Worm (Caenorhabditis elegans) whole organism, L1 larva: Measurements from ENCODE around the gene C06E7.88.

Experiments
- C34B4.2 ChIP-seq: sonication (generic microtip); optimal IDR thresholded peaks from 2 replicates; lab custom pipeline; 2017; ENCODE audit warnings: mild to moderate bottlenecking, missing genetic modification characterization, missing compliant biosample characterization
- Y116A8C.19 ChIP-seq: sonication (generic microtip); optimal IDR thresholded peaks from 2 replicates; lab custom pipeline; 2016; ENCODE audit warnings: missing compliant biosample characterization, missing genetic modification characterization, borderline replicate concordance
- ama-1 ChIP-seq: fragments of 150-350 bp; optimal IDR thresholded peaks from 2 replicates; lab custom pipeline; 2014
- blmp-1 ChIP-seq: fragments of 150-350 bp; optimal IDR thresholded peaks from 2 replicates; lab custom pipeline; 2014; ENCODE audit warnings: missing biosample characterization, missing genetic modification characterization
- ceh-8 ChIP-seq: fragments of 200-800 bp; sonication (Bioruptor generic); optimal IDR thresholded peaks from 2 replicates; lab custom pipeline; 2018; ENCODE audit warnings: mild to moderate bottlenecking, missing genetic modification characterization, moderate library complexity, missing compliant biosample characterization
- dpl-1 ChIP-seq, 3 experiments: fragments of 150-350 bp in 2 of 3; sonication (generic microtip) in 1 of 3; optimal IDR thresholded peaks; 2 replicates each; lab custom pipeline; 2014 to 2017; ENCODE audit warnings: missing biosample characterization in 3 of 3, missing genetic modification characterization in 3 of 3, missing genetic modification reagents in 3 of 3
- dsc-1 ChIP-seq: sonication (generic microtip); optimal IDR thresholded peaks from 2 replicates; lab custom pipeline; 2016; ENCODE audit warnings: mild to moderate bottlenecking, missing genetic modification characterization, missing compliant biosample characterization
- efl-1 ChIP-seq, 4 experiments: fragments of 150-350 bp; optimal IDR thresholded peaks in 3 of 4; peaks in 1 of 4; 1 replicate in 1 of 4; 2 replicates in 3 of 4; lab custom pipeline; 2014; ENCODE audit warnings: missing biosample characterization in 2 of 4, missing genetic modification characterization in 2 of 4, missing genetic modification reagents in 2 of 4
- elt-2 ChIP-seq: sonication (generic microtip); optimal IDR thresholded peaks from 2 replicates; lab custom pipeline; 2016; ENCODE audit warnings: missing genetic modification characterization, mild to moderate bottlenecking, inconsistent platforms, missing compliant biosample characterization, missing genetic modification reagents
- ets-5 ChIP-seq: fragments of 200-800 bp; sonication (Bioruptor generic); IDR thresholded peaks from 2 replicates; pipeline ENCODE4 v1.3.6; 2022; ENCODE audit warnings: missing genetic modification characterization, missing compliant biosample characterization
- fkh-10 ChIP-seq: sonication (generic microtip); optimal IDR thresholded peaks from 2 replicates; lab custom pipeline; 2017; ENCODE audit warnings: missing biosample characterization, missing genetic modification reagents, missing genetic modification characterization
- fkh-4 ChIP-seq: sonication (generic microtip); optimal IDR thresholded peaks from 2 replicates; lab custom pipeline; 2016; ENCODE audit warnings: missing compliant biosample characterization, missing genetic modification characterization, borderline replicate concordance
- fkh-8 ChIP-seq: sonication (generic microtip); optimal IDR thresholded peaks from 2 replicates; lab custom pipeline; 2016; ENCODE audit warnings: mild to moderate bottlenecking, missing genetic modification characterization, missing compliant biosample characterization
- irx-1 ChIP-seq: sonication (generic microtip); optimal IDR thresholded peaks from 2 replicates; lab custom pipeline; 2016; ENCODE audit warnings: missing genetic modification characterization, missing compliant biosample characterization
- lin-13 ChIP-seq: fragments of 150-350 bp; optimal IDR thresholded peaks from 2 replicates; lab custom pipeline; 2014; ENCODE audit warnings: missing biosample characterization, missing genetic modification reagents, missing genetic modification characterization
- lin-14 ChIP-seq: fragments of 200-800 bp; sonication (Bioruptor generic); optimal IDR thresholded peaks from 2 replicates; lab custom pipeline; 2018; ENCODE audit warnings: mild to moderate bottlenecking, missing genetic modification characterization, moderate library complexity, missing compliant biosample characterization
- lin-15B ChIP-seq: fragments of 150-350 bp; sonication (generic microtip); optimal IDR thresholded peaks from 3 replicates; lab custom pipeline; 2014; ENCODE audit warnings: missing biosample characterization, missing genetic modification characterization
- lin-35 ChIP-seq, 2 experiments: fragments of 150-350 bp; optimal IDR thresholded peaks; 2 replicates each; lab custom pipeline; 2014; ENCODE audit warnings: missing biosample characterization in 2 of 2, missing genetic modification characterization in 2 of 2, missing genetic modification reagents in 2 of 2
- lin-39 ChIP-seq: fragments of 150-350 bp; optimal IDR thresholded peaks from 2 replicates; lab custom pipeline; 2014; ENCODE audit warnings: missing biosample characterization, missing genetic modification reagents, missing genetic modification characterization
- lsy-2 ChIP-seq, 2 experiments: fragments of 150-350 bp; optimal IDR thresholded peaks; 2 replicates each; lab custom pipeline; 2014; ENCODE audit warnings: missing biosample characterization in 2 of 2, missing genetic modification characterization in 2 of 2
- mab-9 ChIP-seq: fragments of 200-800 bp; sonication (Bioruptor generic); IDR thresholded peaks from 2 replicates; pipeline ENCODE4 v1.3.6; 2022; ENCODE audit warnings: missing genetic modification reagents, missing genetic modification characterization, missing compliant biosample characterization
- mep-1 ChIP-seq: fragments of 150-350 bp; optimal IDR thresholded peaks from 2 replicates; lab custom pipeline; 2014; ENCODE audit warnings: missing biosample characterization, missing genetic modification characterization
- nhr-20 ChIP-seq: sonication (generic microtip); optimal IDR thresholded peaks from 2 replicates; lab custom pipeline; 2016; ENCODE audit warnings: mild to moderate bottlenecking, missing genetic modification characterization, missing compliant biosample characterization
- nhr-237 ChIP-seq: fragments of 150-350 bp; optimal IDR thresholded peaks from 2 replicates; lab custom pipeline; 2014; ENCODE audit warnings: missing biosample characterization, missing genetic modification characterization
- nhr-71 ChIP-seq: sonication (generic microtip); optimal IDR thresholded peaks from 2 replicates; lab custom pipeline; 2016; ENCODE audit warnings: mild to moderate bottlenecking, missing genetic modification characterization, moderate library complexity, missing compliant biosample characterization
- nhr-76 ChIP-seq: sonication (generic microtip); optimal IDR thresholded peaks from 2 replicates; lab custom pipeline; 2017; ENCODE audit warnings: missing biosample characterization, missing genetic modification characterization
- nhr-77 ChIP-seq: fragments of 150-350 bp; optimal IDR thresholded peaks from 2 replicates; lab custom pipeline; 2014; ENCODE audit warnings: missing biosample characterization, missing genetic modification characterization
- nhr-85 ChIP-seq: sonication (generic microtip); peaks from one replicate; lab custom pipeline; 2016; ENCODE audit warnings: missing genetic modification characterization, inconsistent platforms, missing compliant biosample characterization
- nhr-90 ChIP-seq: sonication (generic microtip); optimal IDR thresholded peaks from 2 replicates; lab custom pipeline; 2016; ENCODE audit warnings: mild to moderate bottlenecking, missing genetic modification characterization, missing compliant biosample characterization; ENCODE audit not compliant: poor library complexity
- snu-23 ChIP-seq: sonication (generic microtip); optimal IDR thresholded peaks from 2 replicates; lab custom pipeline; 2016; ENCODE audit warnings: missing genetic modification characterization, missing compliant biosample characterization
- sup-37 ChIP-seq: fragments of 200-800 bp; sonication (Bioruptor generic); optimal IDR thresholded peaks from 2 replicates; lab custom pipeline; 2018; ENCODE audit warnings: mild to moderate bottlenecking, missing genetic modification characterization, missing compliant biosample characterization
- swsn-7 ChIP-seq: sonication (generic microtip); optimal IDR thresholded peaks from 2 replicates; lab custom pipeline; 2016; ENCODE audit warnings: missing genetic modification characterization, missing compliant biosample characterization
- tbx-2 ChIP-seq: sonication (generic microtip); optimal IDR thresholded peaks from 2 replicates; lab custom pipeline; 2016; ENCODE audit warnings: missing genetic modification characterization, missing compliant biosample characterization
- unc-30 ChIP-seq: sonication (generic microtip); optimal IDR thresholded peaks from 2 replicates; lab custom pipeline; 2017; ENCODE audit warnings: missing biosample characterization, missing genetic modification characterization
- unc-62 ChIP-seq: fragments of 150-350 bp; optimal IDR thresholded peaks from 2 replicates; lab custom pipeline; 2014; ENCODE audit warnings: missing biosample characterization, missing genetic modification reagents, missing genetic modification characterization
- unc-98 ChIP-seq: fragments of 200-800 bp; sonication (Bioruptor generic); IDR thresholded peaks from 2 replicates; pipeline ENCODE4 v1.3.6; 2022; ENCODE audit warnings: missing genetic modification characterization, missing compliant biosample characterization

Gene C06E7.88

DNA sequence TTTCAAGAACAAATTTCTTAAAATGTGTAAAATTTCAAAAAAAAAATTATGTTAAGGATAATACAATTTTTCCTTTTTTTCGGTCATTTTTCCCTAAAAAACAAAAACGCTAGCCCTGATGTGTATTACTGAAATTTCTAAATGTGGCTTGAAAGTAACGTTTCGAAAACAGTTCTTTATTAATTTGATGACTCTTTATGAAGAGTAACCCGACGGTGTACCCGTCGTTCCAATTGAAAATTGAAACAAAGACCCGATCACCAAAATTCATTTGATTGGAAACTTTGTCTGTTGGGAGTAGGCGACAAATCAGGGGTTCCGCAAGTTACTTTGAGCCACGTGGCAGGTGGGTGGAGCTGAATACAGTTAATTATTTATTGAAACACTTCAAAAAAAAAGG, 34.3 kb downstream of the C06E7.88 start:
- TF ChIP-seq fkh-4 (tag; lab: Kevin White, UChicago) = no peak
- TF ChIP-seq, all 84 proteins: peak for 0

DNA sequence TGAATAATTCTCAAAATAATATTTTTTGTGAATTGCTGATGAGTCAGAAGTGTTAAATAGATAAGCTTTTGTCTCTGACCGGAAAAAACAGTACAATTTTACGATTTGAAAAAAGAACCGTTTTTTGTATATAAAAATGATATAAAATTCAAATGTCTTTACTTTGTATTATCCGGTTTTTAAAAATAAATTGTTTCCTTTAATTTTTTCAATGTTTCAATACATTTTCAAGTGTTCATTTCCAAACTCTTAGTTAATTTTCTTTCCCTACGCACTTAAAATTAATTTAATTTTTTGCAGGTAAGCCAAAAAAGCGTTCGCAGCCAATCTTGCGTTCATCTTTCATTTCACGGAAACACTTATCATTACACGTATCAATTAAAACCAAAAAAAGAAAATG, 42.6 kb downstream of the C06E7.88 start, which contains the start of gene egal-1:
Gene egal-1, plus strand, starts transcription at position 301 of the 400 bp plus-strand sequence.
- TF ChIP-seq mab-9 (GFP tag; lab: Robert Waterston, UW) = no peak
- TF ChIP-seq C34B4.2 (tag; lab: Kevin White, UChicago) = no peak
- TF ChIP-seq unc-30 (tag; lab: Kevin White, UChicago) = no peak
- TF ChIP-seq nhr-76 = no peak
- TF ChIP-seq swsn-7 (tag; lab: Kevin White, UChicago) = no peak
- no peak for TF ChIP-seq sup-37 (GFP tag; lab: Kevin White, UChicago)
- TF ChIP-seq fkh-8 (tag; lab: Kevin White, UChicago) = no peak
- TF ChIP-seq elt-2 (tag; lab: Kevin White, UChicago) = no peak
- TF ChIP-seq lin-35 (GFP tag; optimal IDR thresholded peaks at IDR 0.05; lab: Kevin White, UChicago) = no peak
- TF ChIP-seq ets-5 (GFP tag; lab: Robert Waterston, UW) = no peak
- no peak for TF ChIP-seq lin-13 (GFP tag; lab: Kevin White, UChicago)

DNA sequence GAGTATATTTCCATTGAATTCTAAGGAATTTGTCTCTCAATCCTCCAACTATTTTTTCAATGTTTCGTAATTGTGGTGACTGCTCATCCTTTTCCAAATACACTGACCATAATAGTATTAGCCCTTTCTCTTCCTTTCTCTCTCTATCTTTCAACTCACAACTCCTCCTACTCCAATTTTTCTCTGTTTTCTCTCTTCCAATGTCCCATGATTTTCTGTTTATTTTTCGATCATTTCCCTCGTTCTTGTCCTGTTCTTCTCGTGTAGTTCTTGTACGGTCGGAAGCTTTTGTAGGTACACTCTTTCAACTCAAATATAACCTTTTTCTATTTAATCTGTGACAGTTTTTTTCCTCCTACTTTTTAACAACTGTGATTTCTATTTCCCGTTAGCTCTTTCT, 45.1 kb downstream of the C06E7.88 start:
- TF ChIP-seq nhr-77 (tag; lab: Kevin White, UChicago) = peak; percentile 62
- TF ChIP-seq nhr-20 = peak; percentile 35
- no peak for TF ChIP-seq unc-62 (GFP tag; lab: Kevin White, UChicago)
- TF ChIP-seq tbx-2 (tag; lab: Kevin White, UChicago) = peak; percentile 57
- TF ChIP-seq lin-14 (GFP tag; lab: Kevin White, UChicago) = peak; percentile 80
- peak in 1 of 3 experiments; percentile 16 for TF ChIP-seq dpl-1 (GFP tag; optimal IDR thresholded peaks at IDR 0.05; lab: Kevin White, UChicago)
- no peak for TF ChIP-seq lin-39 (tag; lab: Kevin White, UChicago)
- TF ChIP-seq irx-1 (tag; lab: Kevin White, UChicago) = no peak
- TF ChIP-seq nhr-90 (tag; lab: Kevin White, UChicago) = no peak
- TF ChIP-seq ama-1 = no peak
- TF ChIP-seq snu-23 (GFP tag; lab: Kevin White, UChicago) = peak; percentile 34
- no peak for TF ChIP-seq ets-5 (GFP tag; lab: Robert Waterston, UW)
- TF ChIP-seq nhr-237 (tag; lab: Kevin White, UChicago) = peak; percentile 4
- peak; percentile 11 for TF ChIP-seq nhr-71
- no peak for TF ChIP-seq fkh-4 (tag; lab: Kevin White, UChicago)
- peak in 1 of 2 experiments; percentile 37 for TF ChIP-seq lsy-2 (tag; optimal IDR thresholded peaks at IDR 0.05; lab: Kevin White, UChicago)
- peak; percentile 15 for TF ChIP-seq nhr-85 (tag; lab: Kevin White, UChicago)
- no peak for TF ChIP-seq Y116A8C.19 (tag; lab: Kevin White, UChicago)

DNA sequence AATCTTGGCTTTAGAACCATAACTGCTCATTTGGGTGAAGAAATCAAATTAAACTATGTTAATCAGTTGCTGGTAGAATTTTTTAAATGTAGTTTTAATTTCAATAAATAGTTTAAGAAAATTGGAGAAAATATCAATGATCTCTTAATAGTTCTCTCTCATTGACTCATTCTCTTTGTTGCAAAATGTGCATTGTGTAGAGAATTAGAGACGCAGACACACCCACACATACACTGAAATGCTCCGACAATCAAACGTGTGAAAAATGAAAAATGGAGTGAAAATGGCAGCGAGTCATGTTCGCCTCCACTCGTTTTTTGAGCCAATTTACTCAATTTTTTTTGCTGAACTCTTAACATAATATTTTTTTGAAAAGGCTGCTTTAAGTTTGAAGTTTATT, 46.1 kb downstream of the C06E7.88 start:
- TF ChIP-seq lin-14 (GFP tag; lab: Kevin White, UChicago) = peak; percentile 14
- peak; percentile 33 for TF ChIP-seq nhr-85 (tag; lab: Kevin White, UChicago)
- TF ChIP-seq efl-1 (optimal IDR thresholded peaks at IDR 0.05; lab: Kevin White, UChicago) = no peak
- TF ChIP-seq efl-1 (GFP tag; optimal IDR thresholded peaks at IDR 0.05 in 1 of 2; lab: Kevin White, UChicago) = peak in 1 of 2 experiments; percentile 41
- TF ChIP-seq fkh-10 (GFP tag; lab: Kevin White, UChicago) = no peak
- TF ChIP-seq lin-15B (tag; lab: Kevin White, UChicago) = no peak
- no peak for TF ChIP-seq unc-98 (GFP tag; lab: Robert Waterston, UW)

DNA sequence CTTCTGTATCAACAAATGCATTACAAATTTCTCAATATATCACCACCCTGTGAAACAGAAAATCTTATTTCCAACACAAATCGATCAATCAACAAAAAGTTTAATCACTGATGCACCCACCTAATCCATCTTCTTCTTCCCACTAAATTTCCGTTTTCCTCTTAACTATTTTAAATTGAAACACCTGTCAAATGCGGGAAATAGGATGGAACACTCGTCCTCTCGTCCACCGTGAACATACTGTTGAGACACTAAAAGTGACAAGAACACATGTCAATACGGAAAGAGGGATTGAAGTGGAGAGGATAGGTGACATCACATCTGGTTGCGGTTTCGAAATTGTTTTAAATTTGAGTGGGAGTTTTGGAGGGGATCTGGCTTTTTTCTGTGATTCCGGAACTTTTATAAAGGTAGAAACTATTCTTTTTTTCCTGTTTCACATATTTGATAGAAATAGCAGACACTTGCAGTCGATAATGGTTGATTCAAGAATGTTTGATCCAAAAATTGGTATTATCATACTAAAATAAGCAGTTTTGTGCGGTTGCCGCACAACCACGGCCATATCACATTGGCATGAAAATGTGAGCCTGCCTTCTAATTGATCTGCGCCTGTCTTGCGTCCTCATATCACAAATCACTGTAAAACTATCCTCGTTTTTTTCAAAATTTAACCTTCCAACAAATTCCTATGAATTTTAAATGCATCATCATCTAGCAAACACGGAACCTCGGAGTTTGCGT, 46.9 kb downstream of the C06E7.88 start:
- TF ChIP-seq ceh-8 (no peak), dsc-1 (peak; percentile 48), lin-14 (GFP tag; lab: Kevin White, UChicago) (peak; percentile 33), blmp-1 (tag; lab: Kevin White, UChicago) (peak; percentile 2), nhr-90 (tag; lab: Kevin White, UChicago) (no peak), mep-1 (tag; lab: Kevin White, UChicago) (peak; percentile 2)
